Fruit fly (Drosophila melanogaster): ENCODE measurements around the gene CheB93a.
A peak's percentile ranks its signal among the peaks of the same experiment; 100 is the strongest.

The CheB93a gene

DNA sequence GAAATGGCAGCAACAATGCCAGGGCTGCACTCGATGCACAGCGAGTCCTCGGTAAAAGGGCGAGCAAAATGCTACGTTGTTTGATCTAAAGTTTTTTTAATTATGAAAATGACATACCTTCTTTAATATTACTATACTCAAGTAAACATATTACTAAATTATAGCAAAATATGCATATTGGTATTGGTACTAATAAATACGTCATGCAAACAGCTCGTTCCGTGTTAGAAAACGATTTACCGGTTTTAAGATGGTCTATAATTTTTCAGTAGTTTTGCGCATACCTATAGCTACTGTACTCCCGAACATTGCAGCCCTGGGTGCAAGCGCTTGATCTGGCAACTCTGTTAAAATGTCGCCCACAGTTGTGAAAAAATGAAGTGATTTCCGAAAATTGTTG, 42.0 kb upstream of the CheB93a start (continued):
- peak; percentile 98 for TF ChIP-seq ind (GFP tag; optimal IDR thresholded peaks at IDR 0.05)
- TF ChIP-seq CG14965 (GFP tag; optimal IDR thresholded peaks at IDR 0.05; ENCODE audit: borderline replicate concordance), result no peak
- peak in 1 of 3 experiments; percentile 12 for TF ChIP-seq Stat92E (GFP tag; optimal IDR thresholded peaks at IDR 0.05)
- no peak for TF ChIP-seq tna (GFP tag; IDR thresholded peaks at IDR 0.05; ENCODE audit: partially characterized antibody)
- TF ChIP-seq Dek (tag; optimal IDR thresholded peaks at IDR 0.05), result peak; percentile 95
- TF ChIP-seq Atf3 (GFP tag; optimal IDR thresholded peaks at IDR 0.05), result peak; percentile 89
- no peak for TF ChIP-seq Dfd (GFP tag; optimal IDR thresholded peaks at IDR 0.05)
- TF ChIP-seq chinmo (GFP tag; IDR thresholded peaks at IDR 0.05; ENCODE audit: partially characterized antibody), result no peak
- peak; percentile 41 for TF ChIP-seq gfzf (GFP tag; optimal IDR thresholded peaks at IDR 0.05)
- 0 out of 2 replicates have a peak, but pooled peaks have one; percentile 9 for TF ChIP-seq Scr (GFP tag; IDR thresholded peaks at IDR 0.05; ENCODE audit: partially characterized antibody)
- peak; percentile 20; the same call in 1 of the 2 replicates for TF ChIP-seq amos (GFP tag; IDR thresholded peaks at IDR 0.05; ENCODE audit: partially characterized antibody)
- peak; percentile 93 for TF ChIP-seq trh (GFP tag; optimal IDR thresholded peaks at IDR 0.05)
- no peak for TF ChIP-seq CG12769 (tag; optimal IDR thresholded peaks at IDR 0.05)
- TF ChIP-seq CG30020 (tag; optimal IDR thresholded peaks at IDR 0.05), result peak; percentile 90
- TF ChIP-seq sr (GFP tag; IDR thresholded peaks at IDR 0.05), result no peak
- TF ChIP-seq ro (GFP tag; IDR thresholded peaks at IDR 0.05), result peak; percentile 72; the same call in 1 of the 2 replicates
- no peak for TF ChIP-seq Blimp-1 (GFP tag; optimal IDR thresholded peaks at IDR 0.05)
- peak; percentile 70; the same call in 1 of the 3 replicates for TF ChIP-seq CG2199 (GFP tag; IDR thresholded peaks at IDR 0.05)
- peak; percentile 94 for TF ChIP-seq BtbVII (GFP tag; optimal IDR thresholded peaks at IDR 0.05)
- no peak for TF ChIP-seq CG17568 (GFP tag; optimal IDR thresholded peaks at IDR 0.05)
- no peak for TF ChIP-seq HLH4C (GFP tag; IDR thresholded peaks at IDR 0.05; ENCODE audit: partially characterized antibody)
- TF ChIP-seq Mad (GFP tag; optimal IDR thresholded peaks at IDR 0.05), result peak; percentile 96
- peak; percentile 93 for TF ChIP-seq gro (GFP tag; optimal IDR thresholded peaks at IDR 0.05)
- TF ChIP-seq CG3281 (GFP tag; optimal IDR thresholded peaks at IDR 0.05), result peak; percentile 96
- TF ChIP-seq fd3F (GFP tag; optimal IDR thresholded peaks at IDR 0.05), result peak; percentile 95
- peak; percentile 90 for TF ChIP-seq danr (GFP tag; IDR thresholded peaks at IDR 0.05)
- peak; percentile 87 for TF ChIP-seq Oaz (GFP tag; IDR thresholded peaks at IDR 0.05)
- no peak for TF ChIP-seq h (optimal IDR thresholded peaks at IDR 0.05)
- peak; percentile 98 for TF ChIP-seq lilli (GFP tag; optimal IDR thresholded peaks at IDR 0.05)
- peak; percentile 83 for TF ChIP-seq CG4707 (GFP tag; optimal IDR thresholded peaks at IDR 0.05)
- TF ChIP-seq CG34224 (GFP tag; IDR thresholded peaks at IDR 0.05; ENCODE audit: partially characterized antibody), result no peak
- TF ChIP-seq CG3995 (GFP tag; optimal IDR thresholded peaks at IDR 0.05), result peak; percentile 87
- peak; percentile 90 for TF ChIP-seq CG7357 (GFP tag; IDR thresholded peaks at IDR 0.05)
- no peak for TF ChIP-seq CkIIα-i1 (GFP tag; IDR thresholded peaks at IDR 0.05)
- TF ChIP-seq HmgZ (tag; optimal IDR thresholded peaks at IDR 0.05), result peak; percentile 97
- peak; percentile 84 for TF ChIP-seq CG2875 (GFP tag; optimal IDR thresholded peaks at IDR 0.05)
- TF ChIP-seq YL-1 (GFP tag; optimal IDR thresholded peaks at IDR 0.05), result peak; percentile 98
- no peak for TF ChIP-seq Jarid2 (GFP tag; optimal IDR thresholded peaks at IDR 0.05)
- peak; percentile 68 for TF ChIP-seq ham (GFP tag; IDR thresholded peaks at IDR 0.05)
- TF ChIP-seq CG10979 (tag; optimal IDR thresholded peaks at IDR 0.05), result peak; percentile 86
- no peak; the same call in 1 of the 2 replicates for TF ChIP-seq CG31441 (GFP tag; IDR thresholded peaks at IDR 0.05)
- TF ChIP-seq CG12104 (GFP tag; optimal IDR thresholded peaks at IDR 0.05), result peak; percentile 93
- TF ChIP-seq CG3065 (GFP tag; optimal IDR thresholded peaks at IDR 0.05), result peak; percentile 91
- TF ChIP-seq Opbp (GFP tag; IDR thresholded peaks at IDR 0.05; ENCODE audit: partially characterized antibody), result no peak
- TF ChIP-seq CG6854 (GFP tag; optimal IDR thresholded peaks at IDR 0.05), result peak; percentile 85
- TF ChIP-seq Aef1 (GFP tag; IDR thresholded peaks at IDR 0.05), result peak; percentile 92
- peak; percentile 98 for TF ChIP-seq CG2120 (GFP tag; optimal IDR thresholded peaks at IDR 0.05)
- peak; percentile 89 for TF ChIP-seq CG8290 (GFP tag; optimal IDR thresholded peaks at IDR 0.05)
- TF ChIP-seq CG8290 (tag; optimal IDR thresholded peaks at IDR 0.05), result peak in 1 of 2 experiments; percentile 82
- TF ChIP-seq Fer3 (tag; optimal IDR thresholded peaks at IDR 0.05), result peak; percentile 95
